Worm (Caenorhabditis elegans) whole organism, late embryonic: Measurements from ENCODE around the gene chil-26.

ENCODE experiments used
- C38D4.7 ChIP-seq: fragments of 200-800 bp; sonication (Bioruptor generic); optimal IDR thresholded peaks from 2 replicates; lab custom pipeline; 2018; ENCODE audit warnings: mild to moderate bottlenecking, missing genetic modification characterization, moderate library complexity, missing compliant biosample characterization
- F13H6.1 ChIP-seq: sonication (generic microtip); optimal IDR thresholded peaks from 2 replicates; lab custom pipeline; 2016; ENCODE audit warnings: missing genetic modification characterization, missing compliant biosample characterization
- Y22D7AL.16 ChIP-seq: sonication (generic microtip); optimal IDR thresholded peaks from 2 replicates; lab custom pipeline; 2016; ENCODE audit warnings: missing genetic modification characterization, missing compliant biosample characterization
- ceh-14 ChIP-seq: sonication (generic microtip); optimal IDR thresholded peaks from 2 replicates; lab custom pipeline; 2016; ENCODE audit warnings: missing genotype, missing genetic modification characterization, missing compliant biosample characterization
- ceh-18 ChIP-seq: sonication (generic microtip); optimal IDR thresholded peaks from 2 replicates; lab custom pipeline; 2016; ENCODE audit warnings: missing genetic modification characterization, missing compliant biosample characterization
- ceh-2 ChIP-seq: sonication (generic microtip); optimal IDR thresholded peaks from 2 replicates; lab custom pipeline; 2016; ENCODE audit warnings: missing genotype, missing genetic modification characterization, missing compliant biosample characterization
- ceh-30 ChIP-seq: fragments of 150-350 bp; optimal IDR thresholded peaks from 2 replicates; lab custom pipeline; 2014; ENCODE audit warnings: missing biosample characterization, missing genetic modification characterization
- ceh-31 ChIP-seq: sonication (generic microtip); optimal IDR thresholded peaks from 2 replicates; lab custom pipeline; 2016; ENCODE audit warnings: missing genetic modification characterization, missing compliant biosample characterization
- ceh-34 ChIP-seq: sonication (generic microtip); optimal IDR thresholded peaks from 2 replicates; lab custom pipeline; 2016; ENCODE audit warnings: mild to moderate bottlenecking, missing genetic modification characterization, missing compliant biosample characterization
- ceh-48 ChIP-seq: sonication (generic microtip); optimal IDR thresholded peaks from 2 replicates; lab custom pipeline; 2016; ENCODE audit warnings: missing genetic modification characterization, inconsistent platforms, missing compliant biosample characterization
- ceh-6 ChIP-seq: fragments of 200-800 bp; sonication (Bioruptor generic); optimal IDR thresholded peaks from 2 replicates; lab custom pipeline; 2018; ENCODE audit warnings: mild to moderate bottlenecking, missing genetic modification characterization, missing compliant biosample characterization
- elt-4 ChIP-seq: sonication (generic microtip); optimal IDR thresholded peaks from 2 replicates; lab custom pipeline; 2016; ENCODE audit warnings: missing genetic modification characterization, missing compliant biosample characterization
- eyg-1 ChIP-seq: sonication (generic microtip); optimal IDR thresholded peaks from 2 replicates; lab custom pipeline; 2016; ENCODE audit warnings: missing genotype, missing genetic modification characterization, missing compliant biosample characterization
- hlh-6 ChIP-seq: sonication (generic microtip); optimal IDR thresholded peaks from 2 replicates; lab custom pipeline; 2016; ENCODE audit warnings: missing genotype, missing genetic modification characterization, missing compliant biosample characterization
- hlh-8 ChIP-seq: sonication (generic microtip); optimal IDR thresholded peaks from 2 replicates; lab custom pipeline; 2016; ENCODE audit warnings: missing genotype, missing genetic modification characterization, missing compliant biosample characterization
- lim-6 ChIP-seq: sonication (generic microtip); optimal IDR thresholded peaks from 2 replicates; lab custom pipeline; 2016; ENCODE audit warnings: missing genetic modification characterization, missing compliant biosample characterization
- lin-11 ChIP-seq: fragments of 200-800 bp; sonication (Bioruptor generic); optimal IDR thresholded peaks from 2 replicates; lab custom pipeline; 2018; ENCODE audit warnings: mild to moderate bottlenecking, missing genetic modification characterization, missing compliant biosample characterization
- madf-2 ChIP-seq: sonication (generic microtip); optimal IDR thresholded peaks from 2 replicates; lab custom pipeline; 2017; ENCODE audit warnings: missing genetic modification characterization, missing compliant biosample characterization
- nhr-11 ChIP-seq: fragments of 150-350 bp; optimal IDR thresholded peaks from 2 replicates; lab custom pipeline; 2014; ENCODE audit warnings: missing biosample characterization, missing genetic modification characterization
- nhr-232 ChIP-seq: sonication (generic microtip); optimal IDR thresholded peaks from 2 replicates; lab custom pipeline; 2016; ENCODE audit warnings: missing genetic modification characterization, missing compliant biosample characterization
- npax-4 ChIP-seq: sonication (generic microtip); optimal IDR thresholded peaks from 2 replicates; lab custom pipeline; 2016; ENCODE audit warnings: missing genetic modification characterization, missing compliant biosample characterization
- odd-2 ChIP-seq: sonication (generic microtip); optimal IDR thresholded peaks from 2 replicates; lab custom pipeline; 2017; ENCODE audit warnings: antibody characterized with exemption, mild to moderate bottlenecking, missing genetic modification characterization, missing compliant biosample characterization
- pag-3 ChIP-seq: sonication (generic microtip); optimal IDR thresholded peaks from 2 replicates; lab custom pipeline; 2016; ENCODE audit warnings: missing compliant biosample characterization, missing genetic modification characterization, borderline replicate concordance
- tbx-2 ChIP-seq: sonication (generic microtip); optimal IDR thresholded peaks from 2 replicates; lab custom pipeline; 2016; ENCODE audit warnings: missing genetic modification characterization, missing compliant biosample characterization
- tbx-7 ChIP-seq: sonication (generic microtip); optimal IDR thresholded peaks from 2 replicates; lab custom pipeline; 2016; ENCODE audit warnings: missing genotype, missing genetic modification characterization, missing compliant biosample characterization
- ttx-3 ChIP-seq: sonication (generic microtip); optimal IDR thresholded peaks from 2 replicates; lab custom pipeline; 2016; ENCODE audit warnings: missing genetic modification reagents, missing genetic modification characterization, missing compliant biosample characterization
- unc-55 ChIP-seq: sonication (generic microtip); optimal IDR thresholded peaks from 2 replicates; lab custom pipeline; 2017; ENCODE audit warnings: missing biosample characterization, missing genetic modification reagents, missing genetic modification characterization
- unc-86 ChIP-seq: sonication (generic microtip); optimal IDR thresholded peaks from 2 replicates; lab custom pipeline; 2016; ENCODE audit warnings: missing genetic modification characterization, missing compliant biosample characterization
- ztf-16 ChIP-seq: sonication (generic microtip); optimal IDR thresholded peaks from 2 replicates; lab custom pipeline; 2017; ENCODE audit warnings: missing genetic modification characterization, missing compliant biosample characterization

The chil-26 gene

DNA sequence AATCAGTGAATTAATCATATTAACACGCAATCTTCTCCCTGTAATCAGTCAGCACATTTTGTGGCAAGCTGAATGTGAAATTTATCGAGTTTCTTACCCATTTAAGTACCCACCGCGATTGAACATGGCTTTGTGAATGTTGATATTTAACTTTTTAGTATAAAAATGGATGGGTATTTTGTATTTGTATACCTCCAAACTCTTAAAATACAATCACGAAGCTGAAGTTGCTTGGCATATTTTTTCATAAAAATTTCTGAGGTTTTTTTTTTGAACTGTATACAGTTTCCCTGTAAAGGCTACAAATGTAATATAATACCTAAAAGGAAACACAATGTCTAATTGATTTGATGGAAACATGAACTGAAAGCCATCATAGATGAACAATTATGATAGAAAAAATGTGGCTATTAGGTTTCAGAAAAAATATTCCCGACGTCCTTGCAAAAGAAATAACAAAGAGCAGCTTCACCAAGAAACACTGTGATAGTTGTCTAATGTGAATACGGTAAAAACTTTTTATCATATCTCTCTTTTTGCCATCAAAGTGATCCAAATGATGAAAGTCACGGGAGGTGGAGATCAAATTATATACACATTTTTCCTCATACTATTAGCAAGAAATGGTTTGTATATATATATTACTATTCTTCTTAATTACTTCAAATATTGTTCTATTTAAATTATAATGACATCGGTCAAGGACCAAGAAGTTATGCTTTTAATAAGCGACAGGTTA lies at the start of gene chil-26, which contains the start of gene chil-25:
chil-26 (plus strand) TSS at position 689 of the 739 bp plus-strand sequence.
chil-25 (minus strand) TSS at position 101 of the 739 bp plus-strand sequence.
- TF ChIP-seq nhr-232 (tag; lab: Kevin White, UChicago) (no peak), ceh-30 (tag; lab: Kevin White, UChicago) (no peak), unc-86 (tag; lab: Kevin White, UChicago) (no peak)

DNA sequence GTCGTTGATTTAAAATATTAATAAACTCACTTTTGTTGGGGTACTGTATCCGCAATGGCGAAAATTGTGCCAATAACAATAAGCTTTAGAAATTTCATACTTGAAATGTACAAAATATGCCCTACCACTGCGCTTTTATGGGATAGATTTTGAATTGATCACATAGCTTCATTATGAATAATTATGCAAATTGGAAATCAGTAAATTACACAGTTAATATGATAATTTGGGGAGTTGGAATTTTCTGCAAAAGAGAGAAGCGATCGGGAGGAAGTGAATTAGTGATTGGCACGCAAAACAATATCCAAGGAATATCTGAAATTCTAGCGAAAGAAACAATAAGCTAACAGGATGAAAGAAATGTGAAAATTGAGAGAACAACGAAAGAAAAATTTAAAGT lies 48.8 kb upstream of the chil-26 start, which contains the start of gene M176.10:
M176.10 (minus strand) TSS at position 101 of the 400 bp plus-strand sequence.
- TF ChIP-seq tbx-7, result no peak
- TF ChIP-seq lim-6 (tag; lab: Kevin White, UChicago), result no peak
- no peak for TF ChIP-seq pag-3
- no peak for TF ChIP-seq lin-11 (tag; lab: Kevin White, UChicago)
- TF ChIP-seq npax-4 (tag; lab: Kevin White, UChicago), result no peak
- no peak for TF ChIP-seq eyg-1 (tag; lab: Kevin White, UChicago)
- TF ChIP-seq ceh-14 (tag; lab: Kevin White, UChicago), result no peak
- TF ChIP-seq Y22D7AL.16 (tag; lab: Kevin White, UChicago), result no peak
- no peak for TF ChIP-seq ztf-16
- no peak for TF ChIP-seq madf-2 (tag; lab: Kevin White, UChicago)

DNA sequence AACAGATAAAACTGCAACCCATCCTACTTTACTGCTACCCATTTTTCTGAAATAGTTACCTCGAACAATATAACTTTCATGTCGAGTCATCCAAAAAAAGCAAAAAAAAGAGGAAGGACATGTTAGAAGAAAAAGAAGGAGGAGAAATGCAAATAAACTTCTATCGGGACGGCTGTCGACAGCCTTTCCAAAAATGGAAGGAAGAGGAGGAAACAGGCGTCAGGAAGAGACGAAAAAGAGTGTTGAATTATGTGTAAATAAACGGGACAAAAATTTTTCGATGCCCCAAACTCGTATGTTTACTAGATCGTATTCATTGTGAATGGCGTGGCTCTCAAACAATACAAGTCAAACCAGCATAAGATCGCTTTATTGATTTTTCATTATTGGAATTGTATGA lies 47.2 kb upstream of the chil-26 start, which contains the start of gene M176.5:
M176.5 (minus strand) TSS at position 101 of the 400 bp plus-strand sequence.
- TF ChIP-seq ceh-48, result no peak
- TF ChIP-seq hlh-8 (tag; lab: Kevin White, UChicago), result no peak
- no peak for TF ChIP-seq ceh-2 (tag; lab: Kevin White, UChicago)
- TF ChIP-seq ceh-31 (tag; lab: Kevin White, UChicago), result no peak
- TF ChIP-seq ceh-30 (tag; lab: Kevin White, UChicago), result no peak

DNA sequence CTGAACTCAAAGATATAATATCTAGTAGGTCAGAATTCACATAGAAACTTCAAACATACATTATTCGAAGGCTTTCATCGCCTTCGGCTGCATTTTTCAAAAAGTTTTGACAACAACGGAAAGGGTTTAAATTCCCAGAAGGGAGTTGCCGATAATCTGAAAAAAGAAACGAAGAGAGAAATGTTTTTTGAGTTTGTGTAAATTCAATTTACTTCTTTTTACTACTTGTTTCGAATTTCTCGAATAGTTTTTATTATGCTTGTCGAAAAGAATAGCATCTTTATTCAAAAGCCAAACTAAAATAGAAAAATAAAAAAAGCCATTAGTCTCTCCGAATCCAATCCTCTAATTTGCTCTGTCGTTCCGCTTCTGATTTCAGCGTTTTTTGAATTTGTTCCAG lies 43.7 kb upstream of the chil-26 start:
- TF ChIP-seq odd-2 (tag; lab: Kevin White, UChicago) (no peak), ceh-18 (no peak)

DNA sequence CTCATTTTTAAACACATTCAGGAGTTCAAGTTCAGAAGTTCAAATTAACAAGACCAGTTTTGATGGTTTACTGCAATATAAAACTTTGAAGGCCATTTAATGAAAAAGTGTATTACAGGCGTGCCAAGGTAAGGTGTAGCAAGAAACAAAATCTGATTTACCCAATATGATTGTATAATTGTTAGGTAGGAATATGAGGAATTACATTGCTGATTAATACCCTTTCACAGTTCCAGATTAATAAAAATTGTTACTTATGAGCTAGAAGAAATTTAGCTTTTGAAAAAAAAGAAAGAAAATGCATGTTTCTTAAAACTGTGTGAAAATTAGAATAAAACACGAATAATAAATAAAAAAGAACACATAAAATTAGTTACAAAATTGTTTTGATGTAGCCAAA lies 41.2 kb upstream of the chil-26 start, which contains the start of gene kin-15:
kin-15 (minus strand) TSS at position 101 of the 400 bp plus-strand sequence.
- TF ChIP-seq unc-55 (GFP tag; lab: Kevin White, UChicago) (no peak), ceh-31 (tag; lab: Kevin White, UChicago) (no peak), C38D4.7 (no peak), eyg-1 (tag; lab: Kevin White, UChicago) (no peak), ceh-34 (tag; lab: Kevin White, UChicago) (no peak), hlh-6 (tag; lab: Kevin White, UChicago) (no peak), nhr-232 (tag; lab: Kevin White, UChicago) (no peak), elt-4 (tag; lab: Kevin White, UChicago) (no peak), ceh-6 (GFP tag; lab: Kevin White, UChicago) (no peak)

DNA sequence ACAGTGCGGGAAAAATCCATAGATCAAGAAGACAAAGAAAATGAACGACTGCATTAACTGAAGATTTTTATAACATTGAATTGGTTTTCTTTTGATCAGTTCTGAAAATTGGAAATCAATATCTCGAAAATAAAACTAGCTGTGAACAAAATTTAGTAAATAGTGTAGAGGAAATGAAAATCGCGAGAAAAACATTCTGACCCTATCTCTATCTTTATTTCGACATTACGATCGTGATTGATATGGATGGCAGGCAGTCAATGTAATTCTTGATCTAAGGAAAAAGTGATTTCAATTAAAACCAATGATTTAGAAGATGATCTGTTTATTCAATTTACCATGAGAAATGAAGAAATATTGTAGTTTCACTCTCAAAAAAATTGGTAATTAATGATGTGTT lies 38.8 kb upstream of the chil-26 start, which contains the start of gene kin-16:
kin-16 (minus strand) TSS at position 101 of the 400 bp plus-strand sequence.
- TF ChIP-seq nhr-232 (tag; lab: Kevin White, UChicago), result no peak
- TF ChIP-seq eyg-1 (tag; lab: Kevin White, UChicago), result no peak

DNA sequence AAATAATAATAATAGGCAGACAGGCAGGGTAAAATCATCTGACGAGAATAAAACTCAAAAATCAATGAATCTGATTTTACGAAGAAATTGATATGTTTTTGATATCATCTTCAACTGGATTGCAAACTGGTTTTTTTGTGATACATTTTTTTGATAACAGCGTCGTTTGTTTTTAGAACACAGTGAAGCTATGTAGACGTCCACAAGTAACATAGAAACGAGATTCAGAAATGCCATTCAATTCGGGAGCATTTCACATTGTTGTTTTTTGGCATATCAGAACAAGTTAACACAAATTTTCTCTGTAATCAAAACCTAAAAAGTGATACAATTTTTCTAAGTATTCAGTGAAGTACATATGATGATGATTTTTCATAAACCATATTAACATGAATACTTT lies 36.6 kb upstream of the chil-26 start, which contains the start of gene chil-13:
chil-13 (minus strand) TSS at position 101 of the 400 bp plus-strand sequence.
- TF ChIP-seq nhr-11 (tag; lab: Kevin White, UChicago) (no peak), hlh-8 (tag; lab: Kevin White, UChicago) (no peak), F13H6.1 (no peak), elt-4 (tag; lab: Kevin White, UChicago) (no peak), ttx-3 (no peak), tbx-2 (tag; lab: Kevin White, UChicago) (no peak)
